Fruit fly (Drosophila melanogaster) whole organism, pupa: ENCODE results near the gene CG9536.

Experiments
- CG10348 ChIP-seq: fragments of 200-800 bp; sonication (Bioruptor generic); IDR thresholded peaks from 2 replicates; pipeline ENCODE4 v1.3.6; 2022; ENCODE audit warnings: missing biosample characterization, missing genetic modification characterization
- CG12605 ChIP-seq: fragments of 200-800 bp; sonication (Bioruptor generic); IDR thresholded peaks from 2 replicates; pipeline ENCODE4 v1.3.6; 2022; ENCODE audit warnings: missing biosample characterization, missing genetic modification characterization
- CG13204 ChIP-seq: fragments of 200-800 bp; sonication (Bioruptor generic); optimal IDR thresholded peaks from 2 replicates; lab custom pipeline; 2018; ENCODE audit warnings: missing biosample characterization, mild to moderate bottlenecking, missing genetic modification characterization, moderate library complexity
- CG14655 ChIP-seq: fragments of 200-800 bp; sonication (Bioruptor generic); optimal IDR thresholded peaks from 3 replicates; lab custom pipeline; 2017; ENCODE audit warnings: mild to moderate bottlenecking, missing biosample characterization, missing genetic modification reagents, missing genetic modification characterization
- CG15710 ChIP-seq: fragments of 200-800 bp; sonication (Bioruptor generic); optimal IDR thresholded peaks from 2 replicates; lab custom pipeline; 2018; ENCODE audit warnings: missing biosample characterization, mild to moderate bottlenecking, missing genetic modification characterization, moderate library complexity
- CG17806 ChIP-seq: fragments of 200-800 bp; sonication (Bioruptor generic); optimal IDR thresholded peaks from 2 replicates; lab custom pipeline; 2018; ENCODE audit warnings: missing biosample characterization, mild to moderate bottlenecking, missing genetic modification characterization, moderate library complexity
- CG32121 ChIP-seq: fragments of 200-800 bp; sonication (Bioruptor generic); IDR thresholded peaks from 2 replicates; pipeline ENCODE4 v1.3.6; 2022; ENCODE audit warnings: missing biosample characterization, missing genetic modification characterization
- CG34367 ChIP-seq: fragments of 200-800 bp; sonication (Bioruptor generic); optimal IDR thresholded peaks from 2 replicates; lab custom pipeline; 2018; ENCODE audit warnings: missing biosample characterization, mild to moderate bottlenecking, missing genetic modification characterization
- CG4496 ChIP-seq: fragments of 200-800 bp; sonication (Bioruptor generic); IDR thresholded peaks from 3 replicates; pipeline ENCODE4 v1.3.6; 2022; ENCODE audit warnings: missing biosample characterization, missing genetic modification characterization
- CG8159 ChIP-seq: fragments of 200-800 bp; sonication (Bioruptor generic); optimal IDR thresholded peaks from 3 replicates; lab custom pipeline; 2018; ENCODE audit warnings: missing biosample characterization, mild to moderate bottlenecking, missing genetic modification characterization, moderate library complexity
- CG8301 ChIP-seq: fragments of 200-800 bp; sonication (Bioruptor generic); optimal IDR thresholded peaks from 2 replicates; lab custom pipeline; 2018; ENCODE audit warnings: missing biosample characterization, mild to moderate bottlenecking, missing genetic modification characterization
- CG9948 ChIP-seq: fragments of 200-800 bp; sonication (Bioruptor generic); optimal IDR thresholded peaks from 2 replicates; lab custom pipeline; 2018; ENCODE audit warnings: missing biosample characterization, mild to moderate bottlenecking, missing genetic modification characterization, moderate library complexity
- D1 ChIP-seq: fragments of 200-800 bp; sonication (Bioruptor generic); optimal IDR thresholded peaks from 2 replicates; lab custom pipeline; 2018; ENCODE audit warnings: missing biosample characterization, mild to moderate bottlenecking, missing genetic modification characterization, moderate library complexity
- EcR ChIP-seq: fragments of 200-800 bp; sonication (Bioruptor generic); optimal IDR thresholded peaks from 3 replicates; lab custom pipeline; 2019; ENCODE audit warnings: missing biosample characterization, missing genetic modification characterization, mild to moderate bottlenecking, moderate library complexity, missing genetic modification reagents
- Ets98B ChIP-seq: fragments of 200-800 bp; sonication (Bioruptor generic); IDR thresholded peaks from 2 replicates; pipeline ENCODE4 v1.3.6; 2022; ENCODE audit warnings: missing biosample characterization, missing genetic modification characterization
- Pif1A ChIP-seq: fragments of 200-800 bp; sonication (Bioruptor generic); optimal IDR thresholded peaks from 3 replicates; lab custom pipeline; 2016; ENCODE audit warnings: missing biosample characterization, missing genetic modification characterization
- Pif1B ChIP-seq: fragments of 200-800 bp; sonication (Bioruptor generic); optimal IDR thresholded peaks from 3 replicates; lab custom pipeline; 2016; ENCODE audit warnings: missing biosample characterization, missing genetic modification characterization
- Snoo ChIP-seq: fragments of 200-800 bp; sonication (Bioruptor generic); optimal IDR thresholded peaks from 3 replicates; lab custom pipeline; 2017; ENCODE audit warnings: missing biosample characterization, mild to moderate bottlenecking, missing genetic modification characterization, inconsistent platforms
- fd96Ca ChIP-seq: fragments of 200-800 bp; sonication (Bioruptor generic); IDR thresholded peaks from 3 replicates; pipeline ENCODE4 v1.3.6; 2022; ENCODE audit warnings: missing biosample characterization, missing genetic modification characterization
- gl ChIP-seq: fragments of 200-800 bp; sonication (Bioruptor generic); optimal IDR thresholded peaks from 2 replicates; lab custom pipeline; 2018; ENCODE audit warnings: missing biosample characterization, mild to moderate bottlenecking, missing genetic modification characterization
- rn ChIP-seq: fragments of 200-800 bp; sonication (Bioruptor generic); IDR thresholded peaks from 2 replicates; pipeline ENCODE4 v1.3.6; 2022; ENCODE audit warnings: missing biosample characterization, missing genetic modification characterization

CG9536 gene

dm6 chr2L:6470100-6470644 is 6.6 kb downstream of the CG9536 start:
- no peak for TF ChIP-seq Pif1B
- no peak for TF ChIP-seq CG4496
- peak; percentile 75 for TF ChIP-seq EcR

- TF ChIP-seq EcR (no peak), CG4496 (no peak)
Observed at dm6 chr2L:6467509-6467908, 9.3 kb downstream of the CG9536 start, which contains the start of gene HemK1. Gene HemK1, minus strand, starts transcription at chr2L:6467698.

dm6 chr2L:6465497-6465896 is 11.3 kb downstream of the CG9536 start, which contains the start of gene Rchy1:
Gene Rchy1, minus strand, starts transcription at chr2L:6465669.
- TF ChIP-seq CG12605 (GFP tag; lab: Robert Waterston, UW) (peak; percentile 93), gl (peak; percentile 20), EcR (no peak), Ets98B (GFP tag; lab: Robert Waterston, UW) (peak; percentile 44; the same call in 1 of the 2 replicates), rn (GFP tag; lab: Robert Waterston, UW) (no peak), Snoo (peak; percentile 1), CG17806 (no peak), CG8301 (tag; lab: Kevin White, UChicago) (no peak), CG9948 (no peak), fd96Ca (GFP tag; lab: Robert Waterston, UW) (no peak), CG8159 (tag; lab: Kevin White, UChicago) (no peak), CG15710 (tag; lab: Kevin White, UChicago) (no peak), Pif1A (GFP tag; lab: Kevin White, UChicago) (peak; percentile 15), CG32121 (GFP tag; lab: Robert Waterston, UW) (0 out of 2 replicates have a peak, but pooled peaks have one; percentile 18), Pif1B (peak; percentile 16), CG4496 (peak; percentile 15; the same call in 1 of the 3 replicates)

dm6 chr2L:6464780-6465179 is 12.0 kb downstream of the CG9536 start:
- TF ChIP-seq CG9948 (no peak), Snoo (no peak), CG10348 (GFP tag; lab: Robert Waterston, UW) (no peak), CG34367 (tag; lab: Kevin White, UChicago) (no peak), CG32121 (GFP tag; lab: Robert Waterston, UW) (no peak), CG8159 (tag; lab: Kevin White, UChicago) (no peak), CG17806 (no peak), gl (no peak), CG15710 (tag; lab: Kevin White, UChicago) (no peak), D1 (tag; lab: Kevin White, UChicago) (no peak), CG13204 (GFP tag; lab: Kevin White, UChicago) (no peak), CG8301 (tag; lab: Kevin White, UChicago) (no peak), CG12605 (GFP tag; lab: Robert Waterston, UW) (no peak), Pif1A (GFP tag; lab: Kevin White, UChicago) (no peak), CG14655 (GFP tag; lab: Kevin White, UChicago) (no peak), EcR (no peak)
- TF ChIP-seq, all 21 proteins: peak for 0

- TF ChIP-seq Ets98B (GFP tag; lab: Robert Waterston, UW) = no peak
- TF ChIP-seq CG34367 (tag; lab: Kevin White, UChicago) = no peak
- TF ChIP-seq CG8301 (tag; lab: Kevin White, UChicago) = peak; percentile 26
- peak; percentile 21 for TF ChIP-seq CG14655 (GFP tag; lab: Kevin White, UChicago)
- TF ChIP-seq Pif1A (GFP tag; lab: Kevin White, UChicago) = peak; percentile 12
Observed at dm6 chr2L:6464270-6464669, 12.5 kb downstream of the CG9536 start.

- no peak for TF ChIP-seq gl
- TF ChIP-seq EcR = peak; percentile 64
- no peak for TF ChIP-seq CG4496
- no peak for TF ChIP-seq CG8301 (tag; lab: Kevin White, UChicago)
- TF ChIP-seq CG9948 = no peak
- peak; percentile 71 for TF ChIP-seq CG13204 (GFP tag; lab: Kevin White, UChicago)
- no peak for TF ChIP-seq CG15710 (tag; lab: Kevin White, UChicago)
- TF ChIP-seq CG14655 (GFP tag; lab: Kevin White, UChicago) = no peak
- TF ChIP-seq D1 (tag; lab: Kevin White, UChicago) = no peak
- no peak for TF ChIP-seq CG12605 (GFP tag; lab: Robert Waterston, UW)
- no peak for TF ChIP-seq CG34367 (tag; lab: Kevin White, UChicago)
- TF ChIP-seq fd96Ca (GFP tag; lab: Robert Waterston, UW) = 0 out of 3 replicates have a peak, but pooled peaks have one; percentile 37
- no peak for TF ChIP-seq CG10348 (GFP tag; lab: Robert Waterston, UW)
- TF ChIP-seq CG32121 (GFP tag; lab: Robert Waterston, UW) = no peak
- TF ChIP-seq, all 21 proteins: peak for 3
Observed at dm6 chr2L:6463392-6463791, 13.4 kb downstream of the CG9536 start.

- no peak for TF ChIP-seq CG12605 (GFP tag; lab: Robert Waterston, UW)
- TF ChIP-seq gl = no peak
- no peak for TF ChIP-seq Ets98B (GFP tag; lab: Robert Waterston, UW)
- no peak for TF ChIP-seq Snoo
- no peak for TF ChIP-seq CG17806
- no peak for TF ChIP-seq rn (GFP tag; lab: Robert Waterston, UW)
- no peak for TF ChIP-seq CG34367 (tag; lab: Kevin White, UChicago)
- TF ChIP-seq CG8159 (tag; lab: Kevin White, UChicago) = no peak
- no peak for TF ChIP-seq CG8301 (tag; lab: Kevin White, UChicago)
Observed at dm6 chr2L:6462259-6462658, 14.5 kb downstream of the CG9536 start.
